Fruit fly (Drosophila melanogaster) Kc167 (cell line): Measurements from ENCODE around the gene Arp6.

Source experiments
- Myc ChIP-seq: fragments of >200 bp; optimal IDR thresholded peaks from 2 replicates; lab custom pipeline; 2017; ENCODE audit warnings: missing external identifiers
- Sin3A ChIP-seq: fragments of >200 bp; optimal IDR thresholded peaks from 2 replicates; lab custom pipeline; 2018; ENCODE audit warnings: missing external identifiers
- h ChIP-seq: fragments of >200 bp; optimal IDR thresholded peaks from 3 replicates; lab custom pipeline; 2018; ENCODE audit warnings: missing external identifiers
- insv ChIP-seq: fragments of >200 bp; optimal IDR thresholded peaks from 3 replicates; lab custom pipeline; 2018; ENCODE audit warnings: missing external identifiers
- psq ChIP-seq: fragments of >200 bp; optimal IDR thresholded peaks from 2 replicates; lab custom pipeline; 2017; ENCODE audit warnings: missing external identifiers
- ttk ChIP-seq: sonication (Bioruptor generic); optimal IDR thresholded peaks from 2 replicates; lab custom pipeline; 2017; ENCODE audit warnings: missing external identifiers

Gene Arp6

dm6 chrX:15759752-15760446 lies 23.0 kb upstream of the Arp6 start:
- TF ChIP-seq ttk (no peak), insv (lab: Kevin White, UChicago) (no peak), psq (lab: Kevin White, UChicago) (no peak)

dm6 chrX:15758692-15759240 lies 21.8 kb upstream of the Arp6 start:
- no peak for TF ChIP-seq Sin3A (lab: Kevin White, UChicago)
- TF ChIP-seq h (lab: Kevin White, UChicago) = no peak
- no peak for TF ChIP-seq insv (lab: Kevin White, UChicago)
- TF ChIP-seq Myc (lab: Kevin White, UChicago) = no peak
- TF ChIP-seq ttk = no peak
- no peak for TF ChIP-seq psq (lab: Kevin White, UChicago)

dm6 chrX:15756018-15756417 lies 19.1 kb upstream of the Arp6 start, which contains the start of gene CG8260:
Gene CG8260 (plus strand): TSS chrX:15756318.
- TF ChIP-seq insv (lab: Kevin White, UChicago) = no peak
- no peak for TF ChIP-seq Sin3A (lab: Kevin White, UChicago)
- TF ChIP-seq psq (lab: Kevin White, UChicago) = no peak
- no peak for TF ChIP-seq ttk
- TF ChIP-seq h (lab: Kevin White, UChicago) = no peak
- TF ChIP-seq Myc (lab: Kevin White, UChicago) = no peak

- no peak for TF ChIP-seq insv (lab: Kevin White, UChicago)
- no peak for TF ChIP-seq Myc (lab: Kevin White, UChicago)
- no peak for TF ChIP-seq Sin3A (lab: Kevin White, UChicago)
- no peak for TF ChIP-seq ttk
- no peak for TF ChIP-seq h (lab: Kevin White, UChicago)
Measured at dm6 chrX:15748945-15749344, 12.0 kb upstream of the Arp6 start, which contains the start of gene Mvd. Gene Mvd (plus strand): TSS chrX:15749166.

- TF ChIP-seq Sin3A (lab: Kevin White, UChicago) (no peak), psq (lab: Kevin White, UChicago) (no peak), ttk (no peak)
Measured at dm6 chrX:15746682-15747196, 9.8 kb upstream of the Arp6 start.

- TF ChIP-seq insv (lab: Kevin White, UChicago) (no peak), ttk (no peak), Myc (lab: Kevin White, UChicago) (no peak)
Measured at dm6 chrX:15745905-15746681, 9.2 kb upstream of the Arp6 start, which contains the start of the genes CG8944 and CCT6. Gene CG8944 (minus strand): TSS chrX:15746231. Gene CCT6 (plus strand): TSS chrX:15746648.

- TF ChIP-seq psq (lab: Kevin White, UChicago) (no peak), ttk (no peak), h (lab: Kevin White, UChicago) (no peak), Myc (lab: Kevin White, UChicago) (no peak), Sin3A (lab: Kevin White, UChicago) (no peak), insv (lab: Kevin White, UChicago) (no peak)
Measured at dm6 chrX:15740881-15741280, 4.0 kb upstream of the Arp6 start.

dm6 chrX:15740288-15740726 lies 3.4 kb upstream of the Arp6 start:
- no peak for TF ChIP-seq Myc (lab: Kevin White, UChicago)
- no peak for TF ChIP-seq insv (lab: Kevin White, UChicago)
- no peak for TF ChIP-seq ttk
- TF ChIP-seq psq (lab: Kevin White, UChicago) = no peak
- no peak for TF ChIP-seq Sin3A (lab: Kevin White, UChicago)
- TF ChIP-seq h (lab: Kevin White, UChicago) = no peak

- TF ChIP-seq psq (lab: Kevin White, UChicago) (no peak), insv (lab: Kevin White, UChicago) (no peak), h (lab: Kevin White, UChicago) (no peak), ttk (no peak), Sin3A (lab: Kevin White, UChicago) (no peak), Myc (lab: Kevin White, UChicago) (no peak)
Measured at dm6 chrX:15738890-15739550, 2.1 kb upstream of the Arp6 start, which contains the start of the genes CG11679 and CG8206. Gene CG11679 (minus strand): TSS chrX:15738954. Gene CG8206 (plus strand): TSS chrX:15739230.

- TF ChIP-seq Myc (lab: Kevin White, UChicago) = no peak
- TF ChIP-seq h (lab: Kevin White, UChicago) = no peak
- no peak for TF ChIP-seq Sin3A (lab: Kevin White, UChicago)
- no peak for TF ChIP-seq psq (lab: Kevin White, UChicago)
- TF ChIP-seq ttk = no peak
- TF ChIP-seq insv (lab: Kevin White, UChicago) = no peak
Measured at dm6 chrX:15733995-15734394, 2.9 kb downstream of the Arp6 start, which contains the start of the genes CG12379 and MagR. Gene CG12379 (minus strand): TSS chrX:15733996. Gene MagR (plus strand): TSS chrX:15734270.
